Worm (Caenorhabditis elegans): ENCODE measurements around the gene mcm-2.

The mcm-2 gene

DNA sequence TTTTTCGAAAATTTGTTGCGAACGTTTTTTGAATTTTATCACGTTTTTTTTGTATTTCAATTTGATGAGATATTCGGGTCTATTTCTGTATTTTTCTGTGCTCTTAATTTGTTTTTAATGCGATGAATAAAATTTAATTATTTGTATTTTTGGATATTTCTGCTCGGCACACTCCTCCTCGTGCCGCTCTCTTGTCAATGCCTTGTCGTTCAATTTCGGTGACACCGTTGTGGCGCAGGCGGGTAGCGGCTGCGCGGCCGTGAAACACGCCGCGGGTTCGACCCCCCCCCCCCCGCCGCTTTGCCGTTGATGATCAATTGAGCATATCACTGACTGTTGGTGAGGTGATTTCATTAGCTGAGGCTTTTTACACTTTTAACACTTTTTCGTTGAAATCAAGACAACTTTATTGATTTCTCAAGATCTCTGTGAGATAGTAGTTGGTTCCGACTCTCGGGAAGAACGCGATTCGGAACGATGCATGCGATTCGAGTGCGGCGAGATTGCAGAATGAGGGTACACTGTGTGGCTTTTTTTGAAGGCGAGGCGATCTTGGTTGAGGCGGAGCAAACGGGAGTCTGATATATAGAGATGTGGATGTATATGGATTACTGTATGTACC is 45.7 kb downstream of the mcm-2 start (continued):
- TF ChIP-seq egl-43 (GFP tag; IDR thresholded peaks at IDR 0.05) (peak; percentile 100), Y105C5A.15 (GFP tag; IDR thresholded peaks at IDR 0.05) (peak; percentile 99), R02D3.7 (tag; optimal IDR thresholded peaks at IDR 0.05) (peak; percentile 45), hlh-11 (tag; optimal IDR thresholded peaks at IDR 0.05) (peak; percentile 85), F10B5.3 (tag; optimal IDR thresholded peaks at IDR 0.05) (peak; percentile 86), lsy-2 (tag; optimal IDR thresholded peaks at IDR 0.05) (peak; percentile 11 to 56), zfp-2 (tag; optimal IDR thresholded peaks at IDR 0.05) (peak; percentile 78), cey-2 (tag; optimal IDR thresholded peaks at IDR 0.05; ENCODE audit: borderline replicate concordance, insufficient read depth) (no peak), arid-1 (GFP tag; conservative IDR thresholded peaks at IDR 0.05) (peak; percentile 99), attf-4 (tag; optimal IDR thresholded peaks at IDR 0.05) (peak; percentile 57), nhr-237 (tag; optimal IDR thresholded peaks at IDR 0.05) (no peak), jun-1 (tag; optimal IDR thresholded peaks at IDR 0.05) (peak; percentile 64), nhr-25 (tag; optimal IDR thresholded peaks at IDR 0.05; ENCODE audit: borderline replicate concordance, insufficient read depth) (no peak), ama-1 (optimal IDR thresholded peaks at IDR 0.05) (no peak), dpl-1 (GFP tag; optimal IDR thresholded peaks at IDR 0.05) (peak; percentile 32), mep-1 (tag; optimal IDR thresholded peaks at IDR 0.05) (peak; percentile 88), lin-39 (tag; optimal IDR thresholded peaks at IDR 0.05) (no peak), nhr-111 (GFP tag; optimal IDR thresholded peaks at IDR 0.05) (peak; percentile 99), nhr-11 (tag; optimal IDR thresholded peaks at IDR 0.05) (no peak), ztf-11 (tag; optimal IDR thresholded peaks at IDR 0.05) (no peak), set-16 (GFP tag; IDR thresholded peaks at IDR 0.05) (peak; percentile 100), dmd-8 (GFP tag; IDR thresholded peaks at IDR 0.05) (peak; percentile 100), zag-1 (tag; optimal IDR thresholded peaks at IDR 0.05) (no peak), lin-1 (GFP tag; IDR thresholded peaks at IDR 0.05) (peak; percentile 97), lin-38 (GFP tag; IDR thresholded peaks at IDR 0.05) (peak; percentile 94), madf-5 (GFP tag; IDR thresholded peaks at IDR 0.05) (peak; percentile 98 to 99), Y48G9A.11 (GFP tag; IDR thresholded peaks at IDR 0.05) (peak; percentile 98), F26F4.8 (GFP tag; conservative IDR thresholded peaks at IDR 0.05) (peak; percentile 100), daf-8 (GFP tag; IDR thresholded peaks at IDR 0.05) (peak; percentile 90), nhr-42 (GFP tag; IDR thresholded peaks at IDR 0.05) (peak; percentile 91), ZK337.2 (GFP tag; IDR thresholded peaks at IDR 0.05) (peak; percentile 89), egl-27 (tag; optimal IDR thresholded peaks at IDR 0.05) (no peak), snpc-1.2 (GFP tag; IDR thresholded peaks at IDR 0.05) (peak; percentile 94), fkh-10 (GFP tag; optimal IDR thresholded peaks at IDR 0.05) (no peak), pha-4 (GFP tag; IDR thresholded peaks at IDR 0.05) (peak; percentile 99), pha-4 (tag; optimal IDR thresholded peaks at IDR 0.05) (no peak), snpc-4 (tag; optimal IDR thresholded peaks at IDR 0.05) (no peak), gei-8 (GFP tag; optimal IDR thresholded peaks at IDR 0.05) (peak; percentile 98)

DNA sequence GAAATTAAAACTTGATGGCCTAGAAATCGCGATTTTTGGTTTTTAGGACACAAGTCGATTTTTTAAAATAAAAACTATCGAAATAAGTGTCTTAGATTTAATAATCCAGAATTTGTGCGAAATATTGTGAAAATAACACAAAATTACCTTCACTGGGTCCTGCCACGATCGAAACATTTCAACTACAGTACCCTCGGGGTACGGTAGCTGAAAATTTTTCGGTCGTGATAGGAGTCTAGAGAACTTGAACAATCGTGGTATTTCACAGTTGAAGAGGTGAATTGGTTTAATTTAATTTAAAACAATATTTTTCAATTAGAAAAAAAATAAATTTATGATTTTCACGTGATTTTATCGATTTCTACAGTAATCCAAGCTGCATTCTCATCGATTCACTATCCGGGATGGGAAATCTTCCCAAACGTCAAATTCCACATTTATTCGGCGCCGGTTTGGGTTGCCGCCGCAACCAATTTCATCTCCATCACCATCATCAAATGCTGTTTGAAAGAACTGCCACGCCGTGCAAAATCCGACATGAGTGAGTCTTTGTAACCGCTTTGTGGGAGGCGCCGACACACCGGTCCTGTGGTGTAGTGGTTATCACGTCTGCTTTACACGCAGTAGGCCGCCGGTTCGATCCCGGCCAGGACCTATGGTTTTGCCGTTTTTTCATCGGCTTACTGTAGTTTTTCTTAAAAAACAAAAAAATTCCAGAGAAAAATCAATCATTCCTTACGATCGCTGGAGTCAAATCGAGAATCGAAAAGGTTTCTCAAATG is 47.4 kb downstream of the mcm-2 start:
- no peak for TF ChIP-seq lin-1 (GFP tag; IDR thresholded peaks at IDR 0.05)
- TF ChIP-seq mdt-29 (GFP tag; IDR thresholded peaks at IDR 0.05): 0 out of 2 replicates have a peak, but pooled peaks have one; percentile 17
- TF ChIP-seq mes-2 (tag; optimal IDR thresholded peaks at IDR 0.05; ENCODE audit: poor library complexity, severe bottlenecking): no peak
- no peak for TF ChIP-seq zip-11 (GFP tag; IDR thresholded peaks at IDR 0.05)
- TF ChIP-seq snpc-1.2 (GFP tag; IDR thresholded peaks at IDR 0.05): peak; percentile 66; the same call in 1 of the 2 replicates
- no peak for TF ChIP-seq T26A8.4 (GFP tag; IDR thresholded peaks at IDR 0.05)
- TF ChIP-seq ceh-44 (GFP tag; IDR thresholded peaks at IDR 0.05): no peak
- peak; percentile 31 for TF ChIP-seq hlh-30 (tag; optimal IDR thresholded peaks at IDR 0.05; ENCODE audit: insufficient read depth)
- TF ChIP-seq spr-1 (tag; optimal IDR thresholded peaks at IDR 0.05): peak; percentile 4
- peak; percentile 39 for TF ChIP-seq dve-1 (tag; optimal IDR thresholded peaks at IDR 0.05; ENCODE audit: insufficient read depth)
- TF ChIP-seq madf-9 (GFP tag; conservative IDR thresholded peaks at IDR 0.05): 0 out of 2 replicates have a peak, but pooled peaks have one; percentile 48
- no peak for TF ChIP-seq zfp-2 (tag; optimal IDR thresholded peaks at IDR 0.05)
- peak; percentile 76 for TF ChIP-seq hmg-1.1 (GFP tag; IDR thresholded peaks at IDR 0.05)
- peak; percentile 12 for TF ChIP-seq unc-130 (GFP tag; optimal IDR thresholded peaks at IDR 0.05)
- no peak for TF ChIP-seq tra-1 (GFP tag; IDR thresholded peaks at IDR 0.05)
